Worm (Caenorhabditis elegans): ENCODE data around the gene F46F5.7.

DNA sequence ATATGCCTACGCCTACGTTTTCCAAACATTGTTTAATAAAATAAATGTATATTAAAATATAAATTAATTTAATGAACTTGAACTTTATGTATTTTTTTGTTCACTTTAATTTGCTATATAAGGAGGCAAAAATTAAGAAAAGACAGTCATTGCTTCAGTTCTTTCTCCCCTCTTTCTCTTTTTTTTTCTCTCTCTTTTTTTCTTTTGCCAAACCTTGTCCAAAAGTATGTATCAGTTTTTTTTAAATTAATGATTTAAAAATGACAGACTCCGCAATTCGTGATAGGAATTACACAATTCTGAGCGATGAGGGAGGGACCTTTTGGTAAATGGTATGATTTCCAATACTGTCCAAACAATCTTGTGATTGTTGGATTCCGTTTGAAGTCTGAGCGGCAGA lies 17.4 kb downstream of the F46F5.7 start, which contains the start of gene F46F5.13:
- no peak for TF ChIP-seq blmp-1 (tag; optimal IDR thresholded peaks at IDR 0.05; ENCODE audit: insufficient read depth)
- no peak for TF ChIP-seq nhr-77 (tag; optimal IDR thresholded peaks at IDR 0.05)
- TF ChIP-seq elt-3 (tag; optimal IDR thresholded peaks at IDR 0.05) = no peak
- no peak for TF ChIP-seq mdl-1 (tag; optimal IDR thresholded peaks at IDR 0.05)
- no peak for TF ChIP-seq unc-39 (tag; optimal IDR thresholded peaks at IDR 0.05)
- TF ChIP-seq ztf-11 (tag; optimal IDR thresholded peaks at IDR 0.05) = no peak
- no peak for TF ChIP-seq nhr-25 (tag; optimal IDR thresholded peaks at IDR 0.05)
- no peak for TF ChIP-seq nhr-11 (tag; optimal IDR thresholded peaks at IDR 0.05)
- no peak for TF ChIP-seq fos-1 (tag; optimal IDR thresholded peaks at IDR 0.05)
- TF ChIP-seq F13H6.1 (tag; optimal IDR thresholded peaks at IDR 0.05) = no peak
- no peak for TF ChIP-seq skn-1 (tag; optimal IDR thresholded peaks at IDR 0.05)
- TF ChIP-seq ceh-82 (tag; optimal IDR thresholded peaks at IDR 0.05) = no peak
- no peak for TF ChIP-seq sma-3 (GFP tag; optimal IDR thresholded peaks at IDR 0.05)
- TF ChIP-seq ZK546.5 (tag; optimal IDR thresholded peaks at IDR 0.05) = no peak
